Worm (Caenorhabditis elegans): ENCODE data around the gene C38D4.7.

Gene C38D4.7

ce11 chrIII:4842173-4842572 lies 31.1 kb upstream of the C38D4.7 start, which contains the start of gene clec-156:
TSS of gene clec-156 (minus strand) at chrIII:4842273.
- TF ChIP-seq F39B2.1 (GFP tag; IDR thresholded peaks at IDR 0.05) (no peak), zim-3 (tag; optimal IDR thresholded peaks at IDR 0.05) (no peak), somi-1 (GFP tag; optimal IDR thresholded peaks at IDR 0.05) (no peak), C06A6.2 (GFP tag; conservative IDR thresholded peaks at IDR 0.05) (no peak)

- no peak for TF ChIP-seq dox-1 (GFP tag; IDR thresholded peaks at IDR 0.05)
- TF ChIP-seq snpc-1.1 (tag; optimal IDR thresholded peaks at IDR 0.05; ENCODE audit: insufficient read depth) = no peak
- TF ChIP-seq attf-5 (GFP tag; optimal IDR thresholded peaks at IDR 0.05) = no peak
- TF ChIP-seq B0261.1 (tag; optimal IDR thresholded peaks at IDR 0.05) = no peak
- TF ChIP-seq akir-1 (GFP tag; optimal IDR thresholded peaks at IDR 0.05) = no peak
- TF ChIP-seq attf-6 (GFP tag; IDR thresholded peaks at IDR 0.05) = no peak
- TF ChIP-seq nhr-27 (tag; optimal IDR thresholded peaks at IDR 0.05) = no peak
These were observed 26.3 kb upstream of the C38D4.7 start, which contains the start of the genes acbp-7 and F26A1.19 for ce11 chrIII:4837429-4837828. TSS of gene acbp-7 (plus strand) at chrIII:4837729. TSS of gene F26A1.19 (plus strand) at chrIII:4837731.

- TF ChIP-seq C17E4.6 (GFP tag; IDR thresholded peaks at IDR 0.05) = no peak
- no peak for TF ChIP-seq nhr-80 (tag; optimal IDR thresholded peaks at IDR 0.05)
These were observed 19.1 kb upstream of the C38D4.7 start, which contains the start of gene nspd-9 for ce11 chrIII:4830207-4830606. TSS of gene nspd-9 (minus strand) at chrIII:4830307.

- TF ChIP-seq ztf-3 (GFP tag; optimal IDR thresholded peaks at IDR 0.05) (no peak), B0261.1 (tag; optimal IDR thresholded peaks at IDR 0.05) (no peak), C17E4.6 (GFP tag; IDR thresholded peaks at IDR 0.05) (no peak), rcor-1 (GFP tag; IDR thresholded peaks at IDR 0.05) (no peak), madf-3 (GFP tag; IDR thresholded peaks at IDR 0.05) (no peak), lin-54 (GFP tag; optimal IDR thresholded peaks at IDR 0.05) (no peak), snpc-1.1 (tag; optimal IDR thresholded peaks at IDR 0.05; ENCODE audit: insufficient read depth) (no peak), F55B11.4 (tag; optimal IDR thresholded peaks at IDR 0.05; ENCODE audit: borderline replicate concordance, insufficient read depth) (no peak), zim-3 (tag; optimal IDR thresholded peaks at IDR 0.05) (no peak), madf-6 (GFP tag; IDR thresholded peaks at IDR 0.05) (no peak), atf-7 (tag; optimal IDR thresholded peaks at IDR 0.05) (no peak)
These were observed 18.3 kb upstream of the C38D4.7 start, which contains the start of gene F26A1.9 for ce11 chrIII:4829440-4829839. TSS of gene F26A1.9 (minus strand) at chrIII:4829540.

ce11 chrIII:4826606-4827005 lies 15.5 kb upstream of the C38D4.7 start, which contains the start of gene F26A1.3:
TSS of gene F26A1.3 (plus strand) at chrIII:4826906.
- TF ChIP-seq F23B12.7 (tag; optimal IDR thresholded peaks at IDR 0.05; ENCODE audit: insufficient read depth) (no peak), ztf-25 (GFP tag; IDR thresholded peaks at IDR 0.05) (no peak), snpc-1.1 (tag; optimal IDR thresholded peaks at IDR 0.05; ENCODE audit: insufficient read depth) (no peak), pha-4 (tag; optimal IDR thresholded peaks at IDR 0.05) (no peak), lag-1 (GFP tag; IDR thresholded peaks at IDR 0.05) (no peak), F52B5.7 (tag; optimal IDR thresholded peaks at IDR 0.05) (no peak), F37B4.10 (GFP tag; IDR thresholded peaks at IDR 0.05) (no peak), bed-2 (GFP tag; IDR thresholded peaks at IDR 0.05) (no peak), unc-130 (GFP tag; optimal IDR thresholded peaks at IDR 0.05) (no peak), snpc-1.3 (tag; optimal IDR thresholded peaks at IDR 0.05; ENCODE audit: insufficient read depth) (no peak), ccch-3 (GFP tag; optimal IDR thresholded peaks at IDR 0.05) (no peak), sdz-38 (tag; optimal IDR thresholded peaks at IDR 0.05) (no peak), pbrm-1 (GFP tag; IDR thresholded peaks at IDR 0.05) (no peak)
